Fruit fly (Drosophila melanogaster) whole organism, embryonic: ENCODE data around the gene CG15356.

Source experiments
- Asciz ChIP-seq: fragments of 200-800 bp; sonication (Bioruptor generic); optimal IDR thresholded peaks from 2 replicates; lab custom pipeline; 2017; ENCODE audit warnings: missing biosample characterization, mild to moderate bottlenecking, missing genetic modification characterization, missing genetic modification reagents
- BEAF-32 ChIP-seq: fragments of 200-800 bp; sonication (Bioruptor generic); optimal IDR thresholded peaks from 3 replicates; lab custom pipeline; 2017; ENCODE audit warnings: missing biosample characterization, missing genetic modification characterization, mild to moderate bottlenecking, moderate library complexity, missing genetic modification reagents
- Bdp1 ChIP-seq: fragments of 200-800 bp; sonication (Bioruptor generic); optimal IDR thresholded peaks from 3 replicates; lab custom pipeline; 2016; ENCODE audit warnings: missing biosample characterization, missing genetic modification characterization
- CG10565 ChIP-seq: fragments of 200-800 bp; sonication (Bioruptor generic); optimal IDR thresholded peaks from 3 replicates; lab custom pipeline; 2016; ENCODE audit warnings: missing biosample characterization, mild to moderate bottlenecking, missing genetic modification characterization
- CG11398 ChIP-seq: fragments of 200-800 bp; sonication (Bioruptor generic); optimal IDR thresholded peaks from 2 replicates; lab custom pipeline; 2016; ENCODE audit warnings: missing biosample characterization, missing genetic modification characterization
- CG12071 ChIP-seq: fragments of 200-800 bp; sonication (Bioruptor generic); optimal IDR thresholded peaks from 3 replicates; lab custom pipeline; 2018; ENCODE audit warnings: missing biosample characterization, mild to moderate bottlenecking, missing genetic modification characterization
- CG12659 ChIP-seq: fragments of 200-800 bp; sonication (Bioruptor generic); optimal IDR thresholded peaks from 3 replicates; lab custom pipeline; 2017; ENCODE audit warnings: mild to moderate bottlenecking, missing biosample characterization, missing genetic modification reagents, missing genetic modification characterization
- CG13123 ChIP-seq: fragments of 200-800 bp; sonication (Bioruptor generic); optimal IDR thresholded peaks from 2 replicates; lab custom pipeline; 2016; ENCODE audit warnings: missing biosample characterization, missing genetic modification characterization
- CG13775 ChIP-seq: fragments of 200-800 bp; sonication (Bioruptor generic); optimal IDR thresholded peaks from 3 replicates; lab custom pipeline; 2017; ENCODE audit warnings: missing biosample characterization, mild to moderate bottlenecking, missing genetic modification characterization
- CG14860 ChIP-seq: fragments of 200-800 bp; sonication (Bioruptor generic); IDR thresholded peaks from 3 replicates; pipeline ENCODE4 v1.3.6; 2022; ENCODE audit warnings: missing biosample characterization, missing genetic modification characterization; ENCODE audit not compliant: partially characterized antibody
- CG15601 ChIP-seq: fragments of 200-800 bp; sonication (Bioruptor generic); optimal IDR thresholded peaks from 3 replicates; lab custom pipeline; 2019; ENCODE audit warnings: missing biosample characterization, mild to moderate bottlenecking, missing genetic modification characterization, moderate library complexity
- CG1647 ChIP-seq: fragments of 200-800 bp; sonication (Bioruptor generic); optimal IDR thresholded peaks from 3 replicates; lab custom pipeline; 2016; ENCODE audit warnings: missing biosample characterization, missing genetic modification characterization
- CG18599 ChIP-seq: fragments of 200-800 bp; sonication (Bioruptor generic); optimal IDR thresholded peaks from 3 replicates; lab custom pipeline; 2017; ENCODE audit warnings: missing biosample characterization, missing genetic modification characterization, mild to moderate bottlenecking, moderate library complexity, missing genetic modification reagents
- CG2129 ChIP-seq: fragments of 200-800 bp; sonication (Bioruptor generic); IDR thresholded peaks from 2 replicates; pipeline ENCODE4 v1.3.6; 2022; ENCODE audit warnings: missing biosample characterization, missing genetic modification characterization; ENCODE audit not compliant: partially characterized antibody
- CG2712 ChIP-seq: fragments of 200-800 bp; optimal IDR thresholded peaks from 3 replicates; lab custom pipeline; 2019; ENCODE audit warnings: missing biosample characterization, mild to moderate bottlenecking, missing genetic modification characterization, moderate library complexity
- CG3163 ChIP-seq: fragments of 200-800 bp; sonication (Bioruptor generic); optimal IDR thresholded peaks from 3 replicates; lab custom pipeline; 2016; ENCODE audit warnings: missing biosample characterization, missing genetic modification characterization
- CG32767 ChIP-seq: fragments of 200-800 bp; sonication (Bioruptor generic); IDR thresholded peaks from 2 replicates; pipeline ENCODE4 v1.3.6; 2022; ENCODE audit warnings: missing biosample characterization, missing genetic modification characterization
- CG3407 ChIP-seq: fragments of 200-800 bp; sonication (Bioruptor generic); optimal IDR thresholded peaks from 2 replicates; lab custom pipeline; 2018; ENCODE audit warnings: missing biosample characterization, mild to moderate bottlenecking, missing genetic modification characterization
- CG5953 ChIP-seq: fragments of 200-800 bp; sonication (Bioruptor generic); IDR thresholded peaks from 2 replicates; pipeline ENCODE4 v1.3.6; 2022; ENCODE audit warnings: missing biosample characterization, missing genetic modification characterization
- CG6175 ChIP-seq: fragments of 200-800 bp; sonication (Bioruptor generic); IDR thresholded peaks from 3 replicates; pipeline ENCODE4 v1.3.6; 2022; ENCODE audit warnings: missing biosample characterization, missing genetic modification characterization
- CG6254 ChIP-seq: fragments of 200-800 bp; sonication (Bioruptor generic); optimal IDR thresholded peaks from 3 replicates; lab custom pipeline; 2017; ENCODE audit warnings: mild to moderate bottlenecking, missing biosample characterization, missing genetic modification reagents, missing genetic modification characterization
- CG9437 ChIP-seq: fragments of 200-800 bp; sonication (Bioruptor generic); optimal IDR thresholded peaks from 2 replicates; lab custom pipeline; 2018; ENCODE audit warnings: missing biosample characterization, mild to moderate bottlenecking, missing genetic modification characterization
- Dref ChIP-seq: fragments of 200-800 bp; sonication (Bioruptor generic); IDR thresholded peaks from 2 replicates; pipeline ENCODE4 v1.3.6; 2022; ENCODE audit warnings: missing biosample characterization, missing genetic modification characterization
- HLH54F ChIP-seq: fragments of 200-800 bp; sonication (Bioruptor generic); optimal IDR thresholded peaks from 3 replicates; lab custom pipeline; 2016; ENCODE audit warnings: missing biosample characterization, missing genetic modification characterization
- Med ChIP-seq: fragments of 200-800 bp; sonication (Bioruptor generic); peaks from one replicate; lab custom pipeline; 2016; ENCODE audit warnings: missing biosample characterization, missing genetic modification characterization, mild to moderate bottlenecking, inconsistent platforms, moderate library complexity
- Optix ChIP-seq: fragments of 200-800 bp; sonication (Bioruptor generic); IDR thresholded peaks from 3 replicates; pipeline ENCODE4 v1.3.6; 2022; ENCODE audit warnings: missing biosample characterization, missing genetic modification characterization
- Poxn ChIP-seq: fragments of 200-800 bp; sonication (Bioruptor generic); IDR thresholded peaks from 2 replicates; pipeline ENCODE4 v1.3.6; 2022; ENCODE audit warnings: missing biosample characterization, missing genetic modification characterization
- Ptx1 ChIP-seq: fragments of 200-800 bp; sonication (Bioruptor generic); IDR thresholded peaks from 2 replicates; pipeline ENCODE4 v1.3.6; 2022; ENCODE audit warnings: missing biosample characterization, missing genetic modification characterization
- Ravus ChIP-seq: fragments of 200-800 bp; sonication (Bioruptor generic); IDR thresholded peaks from 2 replicates; pipeline ENCODE4 v1.3.6; 2022; ENCODE audit warnings: missing biosample characterization, missing genetic modification characterization
- Sox100B ChIP-seq: fragments of 200-800 bp; sonication (Bioruptor generic); optimal IDR thresholded peaks from 3 replicates; lab custom pipeline; 2018; ENCODE audit warnings: missing biosample characterization, mild to moderate bottlenecking, missing genetic modification characterization
- Vsx1 ChIP-seq: fragments of 200-800 bp; sonication (Bioruptor generic); optimal IDR thresholded peaks from 2 replicates; lab custom pipeline; 2017; ENCODE audit warnings: missing biosample characterization, mild to moderate bottlenecking, missing genetic modification characterization, missing genetic modification reagents
- bbx ChIP-seq: fragments of 200-800 bp; sonication (Bioruptor generic); IDR thresholded peaks from 2 replicates; pipeline ENCODE4 v1.3.6; 2022; ENCODE audit warnings: missing biosample characterization, missing genetic modification characterization; ENCODE audit not compliant: partially characterized antibody
- bigmax ChIP-seq: fragments of 200-800 bp; sonication (Bioruptor generic); optimal IDR thresholded peaks from 2 replicates; lab custom pipeline; 2018; ENCODE audit warnings: missing biosample characterization, mild to moderate bottlenecking, missing genetic modification characterization
- dan ChIP-seq: fragments of 200-800 bp; sonication (Bioruptor generic); IDR thresholded peaks from 2 replicates; pipeline ENCODE4 v1.3.6; 2022; ENCODE audit warnings: missing biosample characterization, missing genetic modification characterization
- esg ChIP-seq: fragments of 200-800 bp; sonication (Bioruptor generic); conservative IDR thresholded peaks from 2 replicates; pipeline ENCODE4 v1.3.6; 2022; ENCODE audit warnings: missing biosample characterization, missing genetic modification characterization
- fd3F ChIP-seq: fragments of 200-800 bp; sonication (Bioruptor generic); optimal IDR thresholded peaks from 2 replicates; lab custom pipeline; 2018; ENCODE audit warnings: missing biosample characterization, mild to moderate bottlenecking, missing genetic modification characterization, moderate library complexity
- ftz-f1 ChIP-seq: fragments of 200-800 bp; sonication (Bioruptor generic); optimal IDR thresholded peaks from 2 replicates; lab custom pipeline; 2016; ENCODE audit warnings: missing biosample characterization, missing genetic modification characterization
- fu2 ChIP-seq: fragments of 200-800 bp; sonication (Bioruptor generic); optimal IDR thresholded peaks from 2 replicates; lab custom pipeline; 2016; ENCODE audit warnings: missing biosample characterization, missing genetic modification characterization
- gcm2 ChIP-seq: fragments of 200-800 bp; sonication (Bioruptor generic); optimal IDR thresholded peaks from 2 replicates; lab custom pipeline; 2016; ENCODE audit warnings: missing biosample characterization, missing genetic modification characterization
- gro ChIP-seq: fragments of 200-800 bp; sonication (Bioruptor generic); optimal IDR thresholded peaks from 2 replicates; lab custom pipeline; 2016; ENCODE audit warnings: missing biosample characterization, missing genetic modification characterization
- knrl ChIP-seq: fragments of 200-800 bp; sonication (Bioruptor generic); IDR thresholded peaks from 3 replicates; pipeline ENCODE4 v1.3.6; 2022; ENCODE audit warnings: missing biosample characterization, missing genetic modification characterization; ENCODE audit not compliant: partially characterized antibody
- lbe ChIP-seq: fragments of 200-800 bp; sonication (Bioruptor generic); optimal IDR thresholded peaks from 2 replicates; lab custom pipeline; 2016; ENCODE audit warnings: missing biosample characterization, mild to moderate bottlenecking, missing genetic modification characterization
- nom ChIP-seq: fragments of 200-800 bp; sonication (Bioruptor generic); optimal IDR thresholded peaks from 2 replicates; lab custom pipeline; 2017; ENCODE audit warnings: missing biosample characterization, missing genetic modification characterization, mild to moderate bottlenecking, moderate library complexity, missing genetic modification reagents
- pb ChIP-seq: fragments of 200-800 bp; sonication (Bioruptor generic); optimal IDR thresholded peaks from 3 replicates; lab custom pipeline; 2016; ENCODE audit warnings: missing biosample characterization, missing genetic modification characterization
- scrt ChIP-seq: fragments of 200-800 bp; sonication (Bioruptor generic); optimal IDR thresholded peaks from 2 replicates; lab custom pipeline; 2018; ENCODE audit warnings: missing biosample characterization, mild to moderate bottlenecking, missing genetic modification characterization, moderate library complexity
- sim ChIP-seq: fragments of 200-800 bp; sonication (Bioruptor generic); IDR thresholded peaks from 2 replicates; pipeline ENCODE4 v1.3.6; 2022; ENCODE audit warnings: missing biosample characterization, missing genetic modification characterization
- slp2 ChIP-seq: fragments of 200-800 bp; sonication (Bioruptor generic); optimal IDR thresholded peaks from 2 replicates; lab custom pipeline; 2016; ENCODE audit warnings: missing biosample characterization, missing genetic modification characterization
- tap ChIP-seq: fragments of 200-800 bp; optimal IDR thresholded peaks from 3 replicates; lab custom pipeline; 2019; ENCODE audit warnings: missing biosample characterization, mild to moderate bottlenecking, missing genetic modification characterization, moderate library complexity
- tin ChIP-seq: fragments of 200-800 bp; sonication (Bioruptor generic); optimal IDR thresholded peaks from 3 replicates; lab custom pipeline; 2016; ENCODE audit warnings: missing biosample characterization, missing genetic modification characterization
- wor ChIP-seq: fragments of 200-800 bp; sonication (Bioruptor generic); IDR thresholded peaks from 2 replicates; pipeline ENCODE4 v1.3.6; 2022; ENCODE audit warnings: missing biosample characterization, missing genetic modification characterization

The CG15356 gene

dm6 chr2L:1980708-1981339, at the start of gene CG15356, which contains the start of gene CG15362 (continued):
- TF ChIP-seq pb (GFP tag; lab: Kevin White, UChicago): no peak
- TF ChIP-seq ftz-f1 (GFP tag; lab: Kevin White, UChicago): no peak
- TF ChIP-seq BEAF-32 (GFP tag; lab: Kevin White, UChicago): peak; percentile 98
- no peak for TF ChIP-seq Vsx1 (GFP tag; lab: Kevin White, UChicago)
- peak; percentile 99 for TF ChIP-seq bbx
- no peak for TF ChIP-seq esg (GFP tag; lab: Robert Waterston, UW)
- no peak for TF ChIP-seq CG3163
- peak; percentile 59 for TF ChIP-seq CG2712 (tag; lab: Kevin White, UChicago)
- TF ChIP-seq CG3407 (GFP tag; lab: Kevin White, UChicago): no peak
- peak; percentile 85 for TF ChIP-seq Med (GFP tag; lab: Kevin White, UChicago)
- no peak for TF ChIP-seq Sox100B (GFP tag; lab: Kevin White, UChicago)
- TF ChIP-seq Dref (GFP tag; lab: Robert Waterston, UW): peak; percentile 90
- TF ChIP-seq CG6254 (GFP tag; lab: Kevin White, UChicago): no peak
- no peak for TF ChIP-seq CG15601
- TF ChIP-seq CG6175 (GFP tag; lab: Robert Waterston, UW): no peak
- no peak for TF ChIP-seq fd3F (GFP tag; lab: Kevin White, UChicago)
- TF ChIP-seq dan (GFP tag; lab: Robert Waterston, UW): no peak
- TF ChIP-seq gcm2: no peak
- no peak for TF ChIP-seq slp2 (GFP tag; lab: Kevin White, UChicago)
- TF ChIP-seq Poxn (GFP tag; lab: Robert Waterston, UW): no peak
- TF ChIP-seq nom: no peak
- no peak for TF ChIP-seq fu2
- no peak for TF ChIP-seq scrt
- TF ChIP-seq tap (tag; lab: Kevin White, UChicago): no peak
- TF ChIP-seq knrl (GFP tag; lab: Robert Waterston, UW): peak; percentile 99
- no peak for TF ChIP-seq CG5953 (GFP tag; lab: Robert Waterston, UW)
- TF ChIP-seq bigmax (GFP tag; lab: Kevin White, UChicago): no peak
- peak; percentile 98 for TF ChIP-seq CG14860 (GFP tag; lab: Robert Waterston, UW)
- TF ChIP-seq CG18599 (GFP tag; lab: Kevin White, UChicago): no peak
- peak; percentile 5 for TF ChIP-seq tin
- no peak for TF ChIP-seq Asciz (GFP tag; lab: Kevin White, UChicago)
- no peak for TF ChIP-seq Optix (GFP tag; lab: Robert Waterston, UW)
- peak; percentile 2 for TF ChIP-seq Bdp1 (GFP tag; lab: Kevin White, UChicago)
- TF ChIP-seq sim (GFP tag; lab: Robert Waterston, UW): no peak
- TF ChIP-seq CG1647 (GFP tag; lab: Kevin White, UChicago): peak; percentile 20
- no peak for TF ChIP-seq CG9437 (GFP tag; lab: Kevin White, UChicago)
- no peak for TF ChIP-seq CG11398 (GFP tag; lab: Kevin White, UChicago)
- TF ChIP-seq CG12659 (GFP tag; lab: Kevin White, UChicago): peak; percentile 83
- peak; percentile 45 for TF ChIP-seq CG13775 (GFP tag; lab: Kevin White, UChicago)
- TF ChIP-seq gro: peak; percentile 9
- no peak for TF ChIP-seq CG13123 (GFP tag; lab: Kevin White, UChicago)
- 0 out of 2 replicates have a peak, but pooled peaks have one; percentile 9 for TF ChIP-seq Ptx1 (GFP tag; lab: Robert Waterston, UW)
- no peak for TF ChIP-seq CG10565
- TF ChIP-seq CG2129 (GFP tag; lab: Robert Waterston, UW): peak; percentile 94
- no peak for TF ChIP-seq CG32767 (GFP tag; lab: Robert Waterston, UW)
- TF ChIP-seq wor (GFP tag; lab: Robert Waterston, UW): no peak
- no peak for TF ChIP-seq CG12071 (GFP tag; lab: Kevin White, UChicago)
- TF ChIP-seq HLH54F (GFP tag; lab: Kevin White, UChicago): peak; percentile 29
- no peak for TF ChIP-seq Ravus (GFP tag; lab: Robert Waterston, UW)
- peak; percentile 43 for TF ChIP-seq lbe (GFP tag; lab: Kevin White, UChicago)
